Fruit fly (Drosophila melanogaster) whole organism, pupa: Measurements from ENCODE around the gene Sugb.

Experiments
- CG10348 ChIP-seq: fragments of 200-800 bp; sonication (Bioruptor generic); IDR thresholded peaks from 2 replicates; pipeline ENCODE4 v1.3.6; 2022; ENCODE audit warnings: missing biosample characterization, missing genetic modification characterization
- CG13204 ChIP-seq: fragments of 200-800 bp; sonication (Bioruptor generic); optimal IDR thresholded peaks from 2 replicates; lab custom pipeline; 2018; ENCODE audit warnings: missing biosample characterization, mild to moderate bottlenecking, missing genetic modification characterization, moderate library complexity
- CG14655 ChIP-seq: fragments of 200-800 bp; sonication (Bioruptor generic); optimal IDR thresholded peaks from 3 replicates; lab custom pipeline; 2017; ENCODE audit warnings: mild to moderate bottlenecking, missing biosample characterization, missing genetic modification reagents, missing genetic modification characterization
- CG17806 ChIP-seq: fragments of 200-800 bp; sonication (Bioruptor generic); optimal IDR thresholded peaks from 2 replicates; lab custom pipeline; 2018; ENCODE audit warnings: missing biosample characterization, mild to moderate bottlenecking, missing genetic modification characterization, moderate library complexity
- CG8301 ChIP-seq: fragments of 200-800 bp; sonication (Bioruptor generic); optimal IDR thresholded peaks from 2 replicates; lab custom pipeline; 2018; ENCODE audit warnings: missing biosample characterization, mild to moderate bottlenecking, missing genetic modification characterization
- Ets98B ChIP-seq: fragments of 200-800 bp; sonication (Bioruptor generic); IDR thresholded peaks from 2 replicates; pipeline ENCODE4 v1.3.6; 2022; ENCODE audit warnings: missing biosample characterization, missing genetic modification characterization
- Pif1A ChIP-seq: fragments of 200-800 bp; sonication (Bioruptor generic); optimal IDR thresholded peaks from 3 replicates; lab custom pipeline; 2016; ENCODE audit warnings: missing biosample characterization, missing genetic modification characterization
- Pif1B ChIP-seq: fragments of 200-800 bp; sonication (Bioruptor generic); optimal IDR thresholded peaks from 3 replicates; lab custom pipeline; 2016; ENCODE audit warnings: missing biosample characterization, missing genetic modification characterization
- Snoo ChIP-seq: fragments of 200-800 bp; sonication (Bioruptor generic); optimal IDR thresholded peaks from 3 replicates; lab custom pipeline; 2017; ENCODE audit warnings: missing biosample characterization, mild to moderate bottlenecking, missing genetic modification characterization, inconsistent platforms
- gl ChIP-seq: fragments of 200-800 bp; sonication (Bioruptor generic); optimal IDR thresholded peaks from 2 replicates; lab custom pipeline; 2018; ENCODE audit warnings: missing biosample characterization, mild to moderate bottlenecking, missing genetic modification characterization

- TF ChIP-seq Pif1B (GFP tag; lab: Kevin White, UChicago) (peak; percentile 60), CG8301 (tag; lab: Kevin White, UChicago) (no peak), CG13204 (no peak), Pif1A (GFP tag; lab: Kevin White, UChicago) (peak; percentile 82), CG14655 (no peak), CG10348 (GFP tag; lab: Robert Waterston, UW) (no peak), CG17806 (tag; lab: Kevin White, UChicago) (peak; percentile 30), gl (no peak), Ets98B (GFP tag; lab: Robert Waterston, UW) (peak; percentile 82), Snoo (peak; percentile 51)
These were observed at the start of gene Sugb for dm6 chr3L:11683819-11684521.
